Fruit fly (Drosophila melanogaster): ENCODE data around the gene CG33493.

CG33493 gene

DNA sequence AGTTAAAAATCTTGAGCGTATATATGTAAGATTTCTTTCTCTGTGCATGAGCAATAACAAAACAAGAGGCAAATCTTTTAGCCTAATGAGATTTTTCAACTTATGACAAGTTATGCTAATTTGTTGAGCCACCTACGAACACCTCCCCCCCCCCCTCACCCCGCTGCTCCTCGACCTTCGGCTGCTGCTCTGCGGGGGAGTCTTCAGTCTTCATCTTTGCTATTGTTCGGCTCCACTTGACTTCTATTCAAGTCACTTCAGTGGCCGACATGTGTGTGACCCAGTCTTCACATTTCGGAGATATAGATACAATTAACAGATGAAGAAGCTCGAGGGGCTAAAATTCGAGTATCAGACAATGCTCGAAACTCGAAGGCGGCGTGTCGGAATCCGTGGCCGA is 39.1 kb upstream of the CG33493 start:
- TF ChIP-seq Myc (optimal IDR thresholded peaks at IDR 0.05), result no peak
- TF ChIP-seq insv (optimal IDR thresholded peaks at IDR 0.05), result no peak

DNA sequence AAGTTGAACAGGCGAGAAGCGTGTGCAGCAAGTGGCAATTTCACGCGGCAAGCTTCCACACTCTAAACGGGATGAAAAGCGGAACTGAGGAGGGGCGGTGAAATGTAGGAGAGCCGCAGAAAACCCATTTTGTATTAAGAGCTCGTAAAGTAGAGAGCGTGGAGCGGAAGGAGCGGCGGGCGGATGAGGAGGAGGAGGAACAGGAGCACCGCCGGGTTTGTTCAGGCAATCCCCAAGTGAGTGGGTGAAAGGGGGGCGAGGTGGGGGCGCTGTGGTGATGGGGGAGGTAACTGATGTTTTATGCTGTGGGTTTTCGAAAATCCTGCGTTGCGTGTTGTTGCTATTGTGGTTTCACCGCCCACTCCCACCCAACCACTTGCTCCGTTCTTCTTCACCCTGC is 34.2 kb upstream of the CG33493 start:
- TF ChIP-seq ttk (optimal IDR thresholded peaks at IDR 0.05) (no peak), Myc (optimal IDR thresholded peaks at IDR 0.05) (no peak), insv (optimal IDR thresholded peaks at IDR 0.05) (no peak), psq (optimal IDR thresholded peaks at IDR 0.05) (no peak), Sin3A (optimal IDR thresholded peaks at IDR 0.05) (no peak), h (optimal IDR thresholded peaks at IDR 0.05) (no peak)

DNA sequence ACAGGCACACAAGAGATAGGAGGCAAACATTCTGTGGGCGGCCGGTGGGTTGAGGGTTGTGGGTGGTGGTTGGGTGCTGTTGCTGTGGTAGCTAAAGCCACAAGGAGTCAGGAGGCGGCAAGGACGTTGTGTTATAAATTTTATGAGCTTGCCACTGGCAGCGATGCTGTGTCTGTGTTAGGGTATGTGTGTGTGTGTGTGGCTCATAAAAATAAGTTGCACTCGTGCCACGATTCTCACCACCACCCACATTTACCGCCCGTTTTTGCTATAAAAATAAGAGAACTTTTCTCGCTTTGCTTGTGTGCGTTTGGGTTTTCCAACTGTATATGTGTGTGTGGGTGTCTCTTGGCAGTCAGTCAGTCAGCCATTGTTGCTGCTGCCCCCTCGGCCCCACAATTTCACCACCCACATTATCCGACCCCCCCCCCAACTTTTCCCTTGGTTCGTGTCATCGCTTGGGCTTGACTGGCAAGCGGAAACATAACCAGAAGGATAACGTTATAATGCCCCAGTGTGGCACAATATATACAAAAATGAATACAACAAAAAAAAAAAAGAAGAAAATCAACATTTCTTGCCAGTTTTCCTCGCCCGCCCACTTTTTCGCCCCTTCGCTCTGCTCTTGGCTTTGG is 32.0 kb upstream of the CG33493 start:
- TF ChIP-seq h (optimal IDR thresholded peaks at IDR 0.05) (no peak), Sin3A (optimal IDR thresholded peaks at IDR 0.05) (no peak), ttk (optimal IDR thresholded peaks at IDR 0.05) (no peak), psq (optimal IDR thresholded peaks at IDR 0.05) (no peak), insv (optimal IDR thresholded peaks at IDR 0.05) (no peak), Myc (optimal IDR thresholded peaks at IDR 0.05) (no peak)

DNA sequence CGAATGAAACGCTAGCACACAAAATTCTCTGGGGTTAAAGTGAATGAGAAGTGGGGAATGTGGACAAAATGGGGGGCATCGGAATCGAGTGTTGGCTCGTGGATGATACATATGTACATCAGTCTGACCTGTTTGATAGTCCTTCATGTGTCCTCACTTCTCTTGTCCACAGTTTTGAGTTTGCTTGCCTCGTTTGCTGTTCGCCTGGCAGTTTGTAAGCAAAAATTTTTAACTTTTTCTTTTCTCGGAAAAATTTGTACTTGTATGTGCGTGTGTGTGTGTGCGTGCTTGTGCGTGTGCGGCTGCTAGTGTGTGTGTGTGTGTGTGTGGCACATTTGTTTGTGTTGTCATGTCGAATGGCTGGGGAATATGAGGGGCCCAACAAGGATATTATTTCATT is 30.6 kb upstream of the CG33493 start:
- TF ChIP-seq Myc (optimal IDR thresholded peaks at IDR 0.05), result no peak
- no peak for TF ChIP-seq h (optimal IDR thresholded peaks at IDR 0.05)
- no peak for TF ChIP-seq ttk (optimal IDR thresholded peaks at IDR 0.05)
- no peak for TF ChIP-seq psq (optimal IDR thresholded peaks at IDR 0.05)
- TF ChIP-seq Sin3A (optimal IDR thresholded peaks at IDR 0.05), result no peak
- no peak for TF ChIP-seq insv (optimal IDR thresholded peaks at IDR 0.05)

DNA sequence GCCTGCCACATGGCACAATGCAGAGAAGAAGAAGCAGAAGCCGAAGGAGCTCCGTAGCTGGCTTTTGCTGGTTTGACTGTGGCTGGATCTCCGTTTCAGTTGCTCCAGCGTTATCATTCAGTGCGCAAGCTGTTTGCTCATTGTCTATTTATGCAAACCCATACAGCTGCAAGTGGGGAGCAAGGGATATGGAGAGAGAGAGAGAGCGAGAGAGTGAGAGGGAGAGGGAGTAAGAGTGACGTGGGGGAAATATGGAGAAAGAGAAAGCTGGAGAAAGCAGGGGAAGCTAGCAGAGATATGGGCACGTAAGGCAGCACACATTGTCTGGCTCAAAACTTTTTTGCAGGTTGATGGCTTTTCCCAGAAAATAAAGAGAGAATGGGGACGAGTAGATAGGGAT is 29.6 kb upstream of the CG33493 start:
- TF ChIP-seq h (optimal IDR thresholded peaks at IDR 0.05), result no peak

DNA sequence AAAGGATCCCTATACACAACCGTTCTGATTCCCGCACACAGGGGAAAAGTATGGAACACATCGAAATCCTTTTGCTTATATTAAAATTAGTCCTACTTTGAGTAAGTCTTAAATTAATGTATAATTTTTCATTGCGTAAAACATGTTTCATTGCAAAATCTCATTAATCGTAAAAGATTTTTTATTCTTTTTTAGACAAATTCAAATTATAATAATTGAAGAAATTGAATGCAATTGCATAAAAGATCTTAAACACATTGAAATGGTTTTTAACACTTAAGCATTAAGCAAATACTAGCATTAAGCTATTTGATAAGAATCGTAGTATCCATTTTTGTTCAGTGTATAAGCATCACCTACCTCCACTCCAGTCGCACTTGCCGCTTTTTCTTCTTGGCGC is 26.8 kb upstream of the CG33493 start:
- no peak for TF ChIP-seq ttk (optimal IDR thresholded peaks at IDR 0.05)

DNA sequence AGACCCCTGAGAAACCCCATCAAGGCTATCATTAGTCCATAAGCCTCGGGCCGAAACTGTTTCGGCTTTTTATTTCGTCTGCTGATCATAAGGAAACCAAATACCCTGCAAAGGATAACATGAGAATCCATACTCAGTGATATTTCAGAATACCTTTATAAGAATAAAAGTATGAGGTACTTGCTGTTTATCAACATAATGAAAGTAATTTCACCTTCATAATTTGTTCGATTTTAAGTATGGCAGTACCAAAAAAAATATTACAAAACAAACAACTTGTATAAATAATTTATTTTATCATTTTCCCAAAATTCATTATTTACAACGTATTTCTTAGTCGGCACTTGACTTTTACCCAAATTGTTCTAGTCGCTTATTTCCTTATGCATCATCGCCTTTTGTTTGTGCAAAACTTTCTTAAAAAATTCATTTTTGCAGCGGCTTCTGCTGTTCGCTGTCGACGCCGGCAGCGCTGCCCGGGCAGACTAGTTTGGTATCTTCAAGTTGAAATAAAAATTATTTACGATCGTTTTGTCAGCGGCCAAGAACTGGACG is 23.5 kb upstream of the CG33493 start:
- TF ChIP-seq h (optimal IDR thresholded peaks at IDR 0.05), result no peak
- no peak for TF ChIP-seq Myc (optimal IDR thresholded peaks at IDR 0.05)
- TF ChIP-seq Sin3A (optimal IDR thresholded peaks at IDR 0.05), result no peak
- no peak for TF ChIP-seq psq (optimal IDR thresholded peaks at IDR 0.05)
- no peak for TF ChIP-seq insv (optimal IDR thresholded peaks at IDR 0.05)
- TF ChIP-seq ttk (optimal IDR thresholded peaks at IDR 0.05), result no peak

DNA sequence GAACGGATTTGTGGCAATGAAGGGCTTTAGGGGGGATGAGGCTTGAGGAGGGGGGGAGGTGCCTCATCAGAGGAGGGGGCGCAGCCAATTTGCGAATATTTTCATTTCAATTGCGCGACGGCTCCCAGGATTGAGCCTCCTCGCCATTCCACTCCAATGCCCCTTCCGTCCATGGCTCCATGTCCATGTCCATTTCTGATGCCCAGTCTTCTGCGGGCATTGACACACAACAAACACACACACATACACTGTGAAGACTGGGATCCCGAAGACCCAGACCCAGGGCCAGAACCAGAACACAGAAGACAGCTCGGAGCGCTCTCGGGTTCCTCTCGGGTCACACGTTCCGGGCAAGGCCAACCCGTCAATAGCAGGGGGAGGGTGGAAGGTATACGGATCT is 22.8 kb upstream of the CG33493 start:
- TF ChIP-seq insv (optimal IDR thresholded peaks at IDR 0.05), result no peak
- TF ChIP-seq psq (optimal IDR thresholded peaks at IDR 0.05), result no peak
- no peak for TF ChIP-seq ttk (optimal IDR thresholded peaks at IDR 0.05)

DNA sequence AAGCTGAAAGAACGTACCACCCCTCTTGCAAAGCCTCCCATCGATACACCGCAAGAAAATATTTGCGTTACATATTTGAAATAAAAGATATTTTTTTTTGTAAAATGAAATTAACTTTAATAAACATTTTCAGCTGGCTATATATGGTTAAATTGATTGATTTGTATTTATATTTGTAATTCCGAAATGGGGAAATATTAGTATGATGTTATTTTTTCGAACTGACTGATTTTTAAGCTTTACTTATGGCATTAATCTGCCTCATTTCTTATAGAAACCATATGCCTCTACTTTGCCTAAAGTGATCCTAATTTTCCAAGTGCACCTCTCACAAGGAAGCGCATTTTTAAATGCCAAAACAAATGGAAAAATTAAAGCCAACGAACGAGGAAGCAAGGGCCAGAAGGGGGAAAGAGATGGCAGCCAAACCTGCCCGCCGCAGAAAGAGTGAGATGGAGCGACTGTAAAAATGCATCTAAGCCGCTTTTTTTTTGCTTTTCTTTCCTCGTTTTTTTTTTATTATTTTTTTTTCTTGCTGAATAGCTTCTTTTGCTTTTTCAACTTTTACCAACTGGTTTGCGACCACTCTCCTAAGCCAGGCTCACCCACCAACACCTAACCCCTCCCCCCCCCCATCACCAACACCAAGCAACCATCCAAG is 20.6 kb upstream of the CG33493 start:
- no peak for TF ChIP-seq h (optimal IDR thresholded peaks at IDR 0.05)
- no peak for TF ChIP-seq insv (optimal IDR thresholded peaks at IDR 0.05)
- no peak for TF ChIP-seq psq (optimal IDR thresholded peaks at IDR 0.05)
- no peak for TF ChIP-seq Sin3A (optimal IDR thresholded peaks at IDR 0.05)
- no peak for TF ChIP-seq Myc (optimal IDR thresholded peaks at IDR 0.05)
- no peak for TF ChIP-seq ttk (optimal IDR thresholded peaks at IDR 0.05)

DNA sequence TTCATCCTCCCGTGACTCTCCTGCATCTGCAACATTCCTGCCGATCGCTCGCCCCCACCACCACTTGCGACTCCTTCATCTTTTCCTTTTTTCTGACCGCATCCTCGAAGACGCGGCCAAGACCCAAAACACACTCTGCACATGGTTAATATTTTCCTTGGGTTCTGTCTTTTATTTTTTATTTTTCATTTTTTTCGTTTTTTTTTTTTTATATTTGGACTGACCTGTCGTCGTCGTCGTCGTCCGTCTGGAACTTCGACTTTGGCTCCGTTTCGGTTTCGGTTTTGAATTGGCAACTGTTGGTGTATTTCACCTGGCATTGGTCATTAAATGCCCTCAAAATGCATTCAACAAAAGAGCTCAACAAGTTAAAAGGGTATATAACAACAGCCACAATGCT is 19.0 kb upstream of the CG33493 start:
- TF ChIP-seq Myc (optimal IDR thresholded peaks at IDR 0.05) (no peak), insv (optimal IDR thresholded peaks at IDR 0.05) (no peak), Sin3A (optimal IDR thresholded peaks at IDR 0.05) (no peak), h (optimal IDR thresholded peaks at IDR 0.05) (no peak), ttk (optimal IDR thresholded peaks at IDR 0.05) (no peak), psq (optimal IDR thresholded peaks at IDR 0.05) (no peak)

DNA sequence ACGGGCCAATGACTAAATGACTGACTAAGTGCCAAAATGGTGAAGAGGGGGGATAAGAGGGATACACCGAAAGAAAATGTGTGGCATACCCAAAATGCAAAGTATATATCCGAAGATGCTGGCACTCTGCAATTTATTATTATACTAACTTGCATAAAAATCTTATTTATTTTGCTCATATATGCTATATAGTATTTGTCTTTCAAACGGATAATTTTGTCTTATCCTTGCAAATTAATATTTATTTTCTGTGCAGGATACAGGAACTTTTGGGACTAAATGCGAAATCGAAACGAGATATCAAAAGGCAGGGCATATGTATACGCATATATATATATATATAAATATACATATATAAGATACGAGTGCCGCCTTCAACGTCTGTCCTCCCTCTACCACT is 18.4 kb upstream of the CG33493 start:
- TF ChIP-seq Myc (optimal IDR thresholded peaks at IDR 0.05), result no peak
- TF ChIP-seq psq (optimal IDR thresholded peaks at IDR 0.05), result no peak
- no peak for TF ChIP-seq insv (optimal IDR thresholded peaks at IDR 0.05)
- TF ChIP-seq Sin3A (optimal IDR thresholded peaks at IDR 0.05), result no peak
- no peak for TF ChIP-seq h (optimal IDR thresholded peaks at IDR 0.05)
- TF ChIP-seq ttk (optimal IDR thresholded peaks at IDR 0.05), result no peak

DNA sequence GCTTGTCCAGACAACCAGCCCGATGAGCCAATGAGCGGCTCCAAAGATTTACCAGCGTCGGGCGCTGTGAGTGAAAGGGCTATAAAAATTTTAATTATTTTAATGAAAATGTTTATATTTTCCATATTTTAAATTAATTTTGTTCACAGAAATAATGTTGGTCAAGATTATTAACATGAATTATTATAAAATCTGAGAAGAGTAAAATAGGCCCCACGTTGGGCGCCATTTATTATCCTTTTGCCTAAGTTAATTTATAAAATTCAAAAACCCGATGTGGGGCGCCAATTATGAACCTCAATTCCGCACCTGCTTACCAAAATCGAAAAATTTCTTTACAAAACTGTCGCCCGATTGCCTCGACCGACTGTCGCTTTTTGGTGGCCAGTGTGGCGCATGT is 16.2 kb upstream of the CG33493 start:
- TF ChIP-seq Sin3A (optimal IDR thresholded peaks at IDR 0.05) (no peak), insv (optimal IDR thresholded peaks at IDR 0.05) (no peak), psq (optimal IDR thresholded peaks at IDR 0.05) (no peak), h (optimal IDR thresholded peaks at IDR 0.05) (no peak), Myc (optimal IDR thresholded peaks at IDR 0.05) (no peak)

DNA sequence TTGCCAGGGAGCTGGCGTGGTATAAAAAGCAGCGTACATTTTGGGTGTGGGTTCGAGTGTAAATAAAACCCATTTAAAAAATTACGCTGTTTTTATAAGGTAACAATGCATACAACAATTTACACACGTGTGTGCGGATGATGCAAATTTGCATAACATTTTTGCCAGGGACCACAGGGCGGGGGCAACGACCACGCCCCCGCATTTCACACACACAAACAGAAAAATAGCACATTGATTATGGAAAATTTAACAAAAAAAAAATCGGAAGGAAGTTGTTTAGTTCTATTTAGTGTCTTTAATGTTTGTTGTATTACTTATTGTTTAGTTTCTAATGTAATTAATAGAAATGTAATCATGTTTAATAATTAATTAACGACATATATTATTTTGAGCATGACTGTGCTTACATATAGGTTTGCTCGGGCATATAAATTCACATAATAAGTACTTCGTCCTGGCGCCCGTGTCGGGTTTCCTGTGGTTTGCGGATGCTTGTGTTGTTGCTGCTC is 11.6 kb upstream of the CG33493 start:
- TF ChIP-seq Myc (optimal IDR thresholded peaks at IDR 0.05) (no peak), Sin3A (optimal IDR thresholded peaks at IDR 0.05) (no peak), psq (optimal IDR thresholded peaks at IDR 0.05) (no peak), h (optimal IDR thresholded peaks at IDR 0.05) (no peak), ttk (optimal IDR thresholded peaks at IDR 0.05) (no peak)

Measured in Kc167 (cell line).